Fruit fly (Drosophila melanogaster) whole organism, embryonic: ENCODE data around the gene pigs.

Experiments used
- ATbp ChIP-seq: fragments of 200-800 bp; sonication (Bioruptor generic); optimal IDR thresholded peaks from 2 replicates; lab custom pipeline; 2017; ENCODE audit warnings: missing biosample characterization, mild to moderate bottlenecking, missing genetic modification characterization, missing genetic modification reagents
- BtbVII ChIP-seq: fragments of 200-800 bp; sonication (Bioruptor generic); optimal IDR thresholded peaks from 3 replicates; lab custom pipeline; 2017; ENCODE audit warnings: missing biosample characterization, mild to moderate bottlenecking, missing genetic modification characterization
- CG10209 ChIP-seq: fragments of 200-800 bp; sonication (Bioruptor generic); optimal IDR thresholded peaks from 3 replicates; lab custom pipeline; 2017; ENCODE audit warnings: missing biosample characterization, mild to moderate bottlenecking, missing genetic modification characterization, missing genetic modification reagents
- CG10462 ChIP-seq: fragments of 200-800 bp; sonication (Bioruptor generic); optimal IDR thresholded peaks from 2 replicates; lab custom pipeline; 2016; ENCODE audit warnings: missing biosample characterization, missing genetic modification characterization
- CG10565 ChIP-seq: fragments of 200-800 bp; sonication (Bioruptor generic); optimal IDR thresholded peaks from 3 replicates; lab custom pipeline; 2016; ENCODE audit warnings: missing biosample characterization, mild to moderate bottlenecking, missing genetic modification characterization
- CG10959 ChIP-seq: fragments of 200-800 bp; sonication (Bioruptor generic); IDR thresholded peaks from 2 replicates; pipeline ENCODE4 v1.3.6; 2022; ENCODE audit warnings: missing biosample characterization, missing genetic modification characterization
- CG10979 ChIP-seq: fragments of 200-800 bp; sonication (Bioruptor generic); optimal IDR thresholded peaks from 2 replicates; lab custom pipeline; 2018; ENCODE audit warnings: missing biosample characterization, mild to moderate bottlenecking, missing genetic modification characterization, moderate library complexity
- CG11247 ChIP-seq: fragments of 200-800 bp; sonication (Bioruptor generic); IDR thresholded peaks from 2 replicates; pipeline ENCODE4 v1.3.6; 2022; ENCODE audit warnings: missing biosample characterization, missing genetic modification characterization
- CG13287 ChIP-seq: fragments of 200-800 bp; sonication (Bioruptor generic); IDR thresholded peaks from 2 replicates; pipeline ENCODE4 v1.3.6; 2022; ENCODE audit warnings: missing biosample characterization, missing genetic modification characterization; ENCODE audit not compliant: partially characterized antibody
- CG14441 ChIP-seq: fragments of 200-800 bp; sonication (Bioruptor generic); IDR thresholded peaks from 2 replicates; pipeline ENCODE4 v1.3.6; 2022; ENCODE audit warnings: missing biosample characterization, missing genetic modification characterization
- CG1603 ChIP-seq: fragments of 200-800 bp; sonication (Bioruptor generic); optimal IDR thresholded peaks from 2 replicates; lab custom pipeline; 2019; ENCODE audit warnings: missing biosample characterization, mild to moderate bottlenecking, missing genetic modification characterization, moderate library complexity
- CG17361 ChIP-seq: fragments of 200-800 bp; sonication (Bioruptor generic); IDR thresholded peaks from 3 replicates; pipeline ENCODE4 v1.3.6; 2022; ENCODE audit warnings: missing biosample characterization, missing genetic modification characterization
- CG1832 ChIP-seq: fragments of 200-800 bp; sonication (Bioruptor generic); optimal IDR thresholded peaks from 2 replicates; lab custom pipeline; 2017; ENCODE audit warnings: missing biosample characterization, mild to moderate bottlenecking, missing genetic modification characterization, inconsistent platforms
- CG2129 ChIP-seq: fragments of 200-800 bp; sonication (Bioruptor generic); IDR thresholded peaks from 2 replicates; pipeline ENCODE4 v1.3.6; 2022; ENCODE audit warnings: missing biosample characterization, missing genetic modification characterization; ENCODE audit not compliant: partially characterized antibody
- CG3281 ChIP-seq: fragments of 200-800 bp; sonication (Bioruptor generic); optimal IDR thresholded peaks from 3 replicates; lab custom pipeline; 2017; ENCODE audit warnings: missing biosample characterization, mild to moderate bottlenecking, missing genetic modification characterization
- CG34376 ChIP-seq: fragments of 200-800 bp; sonication (Bioruptor generic); optimal IDR thresholded peaks from 2 replicates; lab custom pipeline; 2018; ENCODE audit warnings: missing biosample characterization, mild to moderate bottlenecking, missing genetic modification characterization
- CG4282 ChIP-seq: fragments of 200-800 bp; sonication (Bioruptor generic); optimal IDR thresholded peaks from 2 replicates; lab custom pipeline; 2016; ENCODE audit warnings: missing biosample characterization, missing genetic modification characterization
- CG4730 ChIP-seq: fragments of 200-800 bp; sonication (Bioruptor generic); IDR thresholded peaks from 2 replicates; pipeline ENCODE4 v1.3.6; 2022; ENCODE audit warnings: missing biosample characterization, missing genetic modification characterization
- CG4854 ChIP-seq: fragments of 200-800 bp; sonication (Bioruptor generic); optimal IDR thresholded peaks from 2 replicates; lab custom pipeline; 2016; ENCODE audit warnings: missing biosample characterization, missing genetic modification characterization, inconsistent platforms
- CG5245 ChIP-seq: fragments of 200-800 bp; sonication (Bioruptor generic); optimal IDR thresholded peaks from 3 replicates; lab custom pipeline; 2016; ENCODE audit warnings: missing biosample characterization, missing genetic modification characterization
- CG7372 ChIP-seq: fragments of 200-800 bp; sonication (Bioruptor generic); IDR thresholded peaks from 2 replicates; pipeline ENCODE4 v1.3.6; 2022; ENCODE audit warnings: missing biosample characterization, missing genetic modification characterization
- CG8290 ChIP-seq, 3 experiments: fragments of 200-800 bp; sonication (Bioruptor generic); optimal IDR thresholded peaks; 2 replicates each; lab custom pipeline; 2016 to 2019; ENCODE audit warnings: missing biosample characterization in 3 of 3, missing genetic modification characterization in 3 of 3, mild to moderate bottlenecking in 2 of 3, moderate library complexity in 1 of 3
- CG8924 ChIP-seq: fragments of 200-800 bp; optimal IDR thresholded peaks from 3 replicates; lab custom pipeline; 2019; ENCODE audit warnings: missing biosample characterization, mild to moderate bottlenecking, missing genetic modification characterization, moderate library complexity
- CG9437 ChIP-seq: fragments of 200-800 bp; sonication (Bioruptor generic); optimal IDR thresholded peaks from 2 replicates; lab custom pipeline; 2018; ENCODE audit warnings: missing biosample characterization, mild to moderate bottlenecking, missing genetic modification characterization
- CG9932 ChIP-seq: fragments of 200-800 bp; sonication (Bioruptor generic); IDR thresholded peaks from 2 replicates; pipeline ENCODE4 v1.3.6; 2022; ENCODE audit warnings: missing biosample characterization, missing genetic modification characterization
- Camta ChIP-seq: fragments of 200-800 bp; sonication (Bioruptor generic); optimal IDR thresholded peaks from 2 replicates; lab custom pipeline; 2016; ENCODE audit warnings: missing biosample characterization, missing genetic modification characterization
- CoRest ChIP-seq: fragments of 200-800 bp; sonication (Bioruptor generic); optimal IDR thresholded peaks from 3 replicates; lab custom pipeline; 2018; ENCODE audit warnings: missing biosample characterization, mild to moderate bottlenecking, missing genetic modification characterization, moderate library complexity
- HmgD ChIP-seq: fragments of 200-800 bp; sonication (Bioruptor generic); optimal IDR thresholded peaks from 3 replicates; lab custom pipeline; 2016; ENCODE audit warnings: missing biosample characterization, missing genetic modification characterization
- NK7.1 ChIP-seq: fragments of 200-800 bp; sonication (Bioruptor generic); optimal IDR thresholded peaks from 3 replicates; lab custom pipeline; 2016; ENCODE audit warnings: missing biosample characterization, missing genetic modification characterization
- Oli ChIP-seq: fragments of 200-800 bp; sonication (Bioruptor generic); optimal IDR thresholded peaks from 2 replicates; lab custom pipeline; 2018; ENCODE audit warnings: missing biosample characterization, mild to moderate bottlenecking, missing genetic modification characterization, moderate library complexity
- Trl ChIP-seq, 3 experiments: fragments of >200 bp in 2 of 3; fragments of 200-800 bp in 1 of 3; sonication (Bioruptor generic) in 1 of 3; optimal IDR thresholded peaks; 2 replicates in 1 of 3; 3 replicates in 2 of 3; lab custom pipeline; 2016 to 2017; ENCODE audit warnings: missing biosample characterization in 1 of 3, missing genetic modification characterization in 1 of 3
- ab ChIP-seq: fragments of 200-800 bp; sonication (Bioruptor generic); optimal IDR thresholded peaks from 2 replicates; lab custom pipeline; 2016; ENCODE audit warnings: missing biosample characterization, missing genetic modification characterization
- al ChIP-seq: fragments of 200-800 bp; sonication (Bioruptor generic); IDR thresholded peaks from 2 replicates; pipeline ENCODE4 v1.3.6; 2022; ENCODE audit warnings: missing biosample characterization, missing genetic modification characterization
- cwo ChIP-seq: fragments of 200-800 bp; sonication (Bioruptor generic); optimal IDR thresholded peaks from 3 replicates; lab custom pipeline; 2017; ENCODE audit warnings: missing biosample characterization, missing genetic modification characterization, mild to moderate bottlenecking, moderate library complexity, missing genetic modification reagents
- dati ChIP-seq: fragments of 200-800 bp; sonication (Bioruptor generic); IDR thresholded peaks from 2 replicates; pipeline ENCODE4 v1.3.6; 2022; ENCODE audit warnings: missing biosample characterization, missing genetic modification characterization
- eyg ChIP-seq: fragments of 200-800 bp; sonication (Bioruptor generic); optimal IDR thresholded peaks from 3 replicates; lab custom pipeline; 2016; ENCODE audit warnings: missing biosample characterization, missing genetic modification characterization
- fd64A ChIP-seq: fragments of 200-800 bp; sonication (Bioruptor generic); optimal IDR thresholded peaks from 3 replicates; lab custom pipeline; 2018; ENCODE audit warnings: missing biosample characterization, mild to moderate bottlenecking, missing genetic modification characterization
- gem ChIP-seq: fragments of 200-800 bp; sonication (Bioruptor generic); optimal IDR thresholded peaks from 2 replicates; lab custom pipeline; 2019; ENCODE audit warnings: missing biosample characterization, mild to moderate bottlenecking, missing genetic modification characterization, moderate library complexity
- grn ChIP-seq: fragments of 200-800 bp; sonication (Bioruptor generic); optimal IDR thresholded peaks from 3 replicates; lab custom pipeline; 2017; ENCODE audit warnings: missing biosample characterization, missing genetic modification characterization
- nerfin-1 ChIP-seq: fragments of 200-800 bp; sonication (Bioruptor generic); optimal IDR thresholded peaks from 3 replicates; lab custom pipeline; 2019; ENCODE audit warnings: missing biosample characterization, mild to moderate bottlenecking, missing genetic modification characterization, moderate library complexity
- pros ChIP-seq: fragments of 200-800 bp; sonication (Bioruptor generic); optimal IDR thresholded peaks from 3 replicates; lab custom pipeline; 2019; ENCODE audit warnings: missing biosample characterization, mild to moderate bottlenecking, missing genetic modification characterization, moderate library complexity
- run ChIP-seq: fragments of 200-800 bp; sonication (Bioruptor generic); optimal IDR thresholded peaks from 3 replicates; lab custom pipeline; 2018; ENCODE audit warnings: missing biosample characterization, mild to moderate bottlenecking, missing genetic modification characterization
- salm ChIP-seq: fragments of 200-800 bp; sonication (Bioruptor generic); optimal IDR thresholded peaks from 2 replicates; lab custom pipeline; 2018; ENCODE audit warnings: missing biosample characterization, mild to moderate bottlenecking, missing genetic modification characterization
- sc ChIP-seq, 3 experiments: fragments of >200 bp in 2 of 3; fragments of 200-800 bp in 1 of 3; sonication (Bioruptor generic) in 1 of 3; optimal IDR thresholded peaks; 2 replicates in 2 of 3; 3 replicates in 1 of 3; lab custom pipeline; 2017; ENCODE audit warnings: mild to moderate bottlenecking in 1 of 3, missing biosample characterization in 1 of 3, missing genetic modification characterization in 1 of 3, missing genetic modification reagents in 1 of 3
- slou ChIP-seq: fragments of 200-800 bp; sonication (Bioruptor generic); optimal IDR thresholded peaks from 3 replicates; lab custom pipeline; 2016; ENCODE audit warnings: missing biosample characterization, missing genetic modification characterization
- sqz ChIP-seq: fragments of 200-800 bp; sonication (Bioruptor generic); optimal IDR thresholded peaks from 3 replicates; lab custom pipeline; 2018; ENCODE audit warnings: missing biosample characterization, mild to moderate bottlenecking, missing genetic modification characterization
- tap ChIP-seq: fragments of 200-800 bp; optimal IDR thresholded peaks from 3 replicates; lab custom pipeline; 2019; ENCODE audit warnings: missing biosample characterization, mild to moderate bottlenecking, missing genetic modification characterization, moderate library complexity
- unpg ChIP-seq: fragments of 200-800 bp; sonication (Bioruptor generic); optimal IDR thresholded peaks from 3 replicates; lab custom pipeline; 2018; ENCODE audit warnings: missing biosample characterization, mild to moderate bottlenecking, missing genetic modification characterization, moderate library complexity

Gene pigs

DNA sequence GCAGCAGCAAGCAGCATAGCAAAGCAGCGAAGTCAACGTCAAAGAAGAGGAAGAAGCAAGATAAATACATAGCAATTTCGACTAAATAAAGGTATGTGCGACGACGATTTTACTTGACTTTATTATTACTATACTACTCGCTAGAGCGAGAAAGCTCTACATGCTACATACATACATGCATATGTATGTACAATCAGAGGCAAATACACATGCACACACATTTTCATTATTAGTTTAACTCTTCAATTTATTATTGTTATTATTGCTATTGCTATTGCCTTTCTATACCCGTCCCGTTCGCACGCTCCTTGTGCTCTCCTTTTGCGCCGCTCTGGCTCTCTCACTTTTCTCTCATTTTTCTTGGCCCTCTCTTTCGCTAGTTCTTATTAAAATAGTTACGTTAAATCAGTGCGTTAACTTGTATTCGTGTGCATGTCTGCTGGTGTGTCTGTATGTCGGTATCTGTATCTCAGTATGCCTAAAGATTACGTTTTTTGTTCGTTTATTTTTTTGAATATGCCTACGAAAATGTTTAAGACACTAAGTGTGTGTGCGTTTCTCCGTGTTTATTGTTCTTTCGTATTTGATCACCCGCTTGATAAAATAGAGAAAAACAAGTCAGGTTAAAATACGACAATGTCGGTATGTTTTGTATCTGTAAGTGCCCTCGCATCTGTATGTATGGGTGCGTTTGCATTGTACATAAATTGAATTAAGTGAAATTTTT is 100.6 kb downstream of the pigs start (continued):
- peak; percentile 53 for TF ChIP-seq pros
- peak; percentile 79 to 93 for TF ChIP-seq Trl (optimal IDR thresholded peaks at IDR 0.05; lab: Kevin White, UChicago)
- no peak for TF ChIP-seq Trl (GFP tag; optimal IDR thresholded peaks at IDR 0.05; lab: Kevin White, UChicago)
- TF ChIP-seq CoRest (tag; lab: Kevin White, UChicago) = no peak
- TF ChIP-seq eyg (GFP tag; lab: Kevin White, UChicago) = no peak
- no peak for TF ChIP-seq CG1603
- TF ChIP-seq CG9932 (GFP tag; lab: Robert Waterston, UW) = no peak
- no peak for TF ChIP-seq CG4282 (GFP tag; lab: Kevin White, UChicago)
- TF ChIP-seq dati (GFP tag; lab: Robert Waterston, UW) = no peak
- TF ChIP-seq CG4730 (GFP tag; lab: Robert Waterston, UW) = no peak
- no peak for TF ChIP-seq HmgD
- peak; percentile 12 for TF ChIP-seq cwo (GFP tag; lab: Kevin White, UChicago)
- TF ChIP-seq CG34376 (GFP tag; lab: Kevin White, UChicago) = peak; percentile 62
- no peak for TF ChIP-seq al (GFP tag; lab: Robert Waterston, UW)
- no peak for TF ChIP-seq CG3281 (GFP tag; lab: Kevin White, UChicago)
- peak; percentile 6 for TF ChIP-seq tap (tag; lab: Kevin White, UChicago)
- no peak for TF ChIP-seq sc (optimal IDR thresholded peaks at IDR 0.05; lab: Kevin White, UChicago)
- TF ChIP-seq sc (GFP tag; optimal IDR thresholded peaks at IDR 0.05; lab: Kevin White, UChicago) = no peak
- TF ChIP-seq ATbp (GFP tag; lab: Kevin White, UChicago) = peak; percentile 4
- no peak for TF ChIP-seq CG4854 (GFP tag; lab: Kevin White, UChicago)
- no peak for TF ChIP-seq CG10209 (GFP tag; lab: Kevin White, UChicago)
- TF ChIP-seq run (tag; lab: Kevin White, UChicago) = no peak
- TF ChIP-seq CG8924 (tag; lab: Kevin White, UChicago) = peak; percentile 71
- no peak for TF ChIP-seq CG7372 (GFP tag; lab: Robert Waterston, UW)
- TF ChIP-seq CG13287 (GFP tag; lab: Robert Waterston, UW) = peak; percentile 5; the same call in 1 of the 2 replicates
- no peak for TF ChIP-seq CG11247 (GFP tag; lab: Robert Waterston, UW)
- TF ChIP-seq CG17361 (GFP tag; lab: Robert Waterston, UW) = no peak
- TF ChIP-seq CG9437 (GFP tag; lab: Kevin White, UChicago) = peak; percentile 32
- TF ChIP-seq CG10462 (GFP tag; lab: Kevin White, UChicago) = no peak
- peak; percentile 81 for TF ChIP-seq grn (GFP tag; lab: Kevin White, UChicago)
- TF ChIP-seq CG2129 (GFP tag; lab: Robert Waterston, UW) = no peak
- no peak for TF ChIP-seq CG5245 (GFP tag; lab: Kevin White, UChicago)
- peak; percentile 24 for TF ChIP-seq BtbVII (GFP tag; lab: Kevin White, UChicago)
- TF ChIP-seq Oli (tag; lab: Kevin White, UChicago) = no peak
- no peak for TF ChIP-seq nerfin-1
- no peak for TF ChIP-seq ab (GFP tag; lab: Kevin White, UChicago)
- peak; percentile 4 for TF ChIP-seq sqz (GFP tag; lab: Kevin White, UChicago)
- TF ChIP-seq gem = no peak
- TF ChIP-seq NK7.1 (GFP tag; lab: Kevin White, UChicago) = no peak
- no peak for TF ChIP-seq Camta
- no peak for TF ChIP-seq CG10979 (tag; lab: Kevin White, UChicago)
- peak; percentile 54 for TF ChIP-seq CG14441 (GFP tag; lab: Robert Waterston, UW)
- TF ChIP-seq CG10959 = no peak
- TF ChIP-seq CG8290 (GFP tag; optimal IDR thresholded peaks at IDR 0.05; lab: Kevin White, UChicago) = no peak
- peak in 1 of 2 experiments; percentile 6 for TF ChIP-seq CG8290 (tag; optimal IDR thresholded peaks at IDR 0.05; lab: Kevin White, UChicago)
- TF ChIP-seq fd64A (GFP tag; lab: Kevin White, UChicago) = no peak
- no peak for TF ChIP-seq unpg (GFP tag; lab: Kevin White, UChicago)
- peak; percentile 20 for TF ChIP-seq salm (tag; lab: Kevin White, UChicago)
- TF ChIP-seq CG1832 (GFP tag; lab: Kevin White, UChicago) = no peak
- no peak for TF ChIP-seq slou (GFP tag; lab: Kevin White, UChicago)
- no peak for TF ChIP-seq CG10565 (GFP tag; lab: Kevin White, UChicago)
